Fruit fly (Drosophila melanogaster): ENCODE measurements around the gene CG1907.

The CG1907 gene

DNA sequence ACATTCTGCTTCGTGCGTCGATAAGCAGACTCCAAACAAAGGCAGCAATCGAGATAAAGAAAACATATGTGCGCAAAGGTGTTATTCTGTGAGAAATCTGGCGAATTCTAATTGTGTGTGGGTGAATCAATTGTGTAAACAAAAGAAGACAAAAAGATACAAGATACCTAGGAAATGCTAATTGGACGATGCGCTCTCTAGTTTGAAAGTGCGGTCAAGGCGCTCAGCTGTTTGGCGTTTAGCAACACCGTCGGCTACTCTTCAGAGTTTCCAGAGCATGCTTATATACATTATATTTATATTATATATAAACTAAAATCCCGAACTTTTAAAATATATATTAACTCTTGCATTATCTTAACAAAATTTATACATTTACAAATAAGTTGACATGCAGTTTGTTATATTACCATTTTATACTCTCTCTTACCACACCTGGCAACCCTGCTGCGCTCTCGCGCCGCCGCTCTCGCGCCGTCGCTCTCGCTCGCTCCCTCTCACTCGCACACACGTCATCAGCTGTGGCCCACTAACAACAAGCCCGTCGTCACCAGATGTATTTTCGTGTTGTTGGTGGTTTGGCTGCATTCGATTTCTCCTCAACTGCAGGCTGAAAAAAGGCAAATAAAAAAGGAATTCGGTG is at the start of gene CG1907 (continued):
- TF ChIP-seq hbn (GFP tag; IDR thresholded peaks at IDR 0.05; ENCODE audit: partially characterized antibody) (no peak), Sry-δ (GFP tag; optimal IDR thresholded peaks at IDR 0.05) (peak; percentile 50), bbx (GFP tag; IDR thresholded peaks at IDR 0.05; ENCODE audit: partially characterized antibody) (no peak; the same call in 1 of the 2 replicates), CG1233 (GFP tag; optimal IDR thresholded peaks at IDR 0.05) (peak; percentile 98), CG11093 (GFP tag; IDR thresholded peaks at IDR 0.05) (peak; percentile 96), Sin3A (optimal IDR thresholded peaks at IDR 0.05) (no peak), br (optimal IDR thresholded peaks at IDR 0.05) (no peak), Gug (GFP tag; IDR thresholded peaks at IDR 0.05) (peak; percentile 96), CG11696 (GFP tag; IDR thresholded peaks at IDR 0.05) (peak; percentile 94), C15 (GFP tag; IDR thresholded peaks at IDR 0.05) (peak; percentile 94), Blimp-1 (GFP tag; optimal IDR thresholded peaks at IDR 0.05) (peak; percentile 97), gro (GFP tag; optimal IDR thresholded peaks at IDR 0.05) (peak; percentile 72), CG15073 (GFP tag; optimal IDR thresholded peaks at IDR 0.05) (peak; percentile 79), CG7963 (GFP tag; IDR thresholded peaks at IDR 0.05; ENCODE audit: partially characterized antibody) (no peak), odd (GFP tag; optimal IDR thresholded peaks at IDR 0.05) (peak; percentile 97), caup (GFP tag; optimal IDR thresholded peaks at IDR 0.05; ENCODE audit: severe bottlenecking) (peak; percentile 99), CG14014 (GFP tag; IDR thresholded peaks at IDR 0.05) (peak; percentile 98), Taf1 (GFP tag; IDR thresholded peaks at IDR 0.05) (peak; percentile 96), nau (GFP tag; optimal IDR thresholded peaks at IDR 0.05) (peak; percentile 95), gcm2 (GFP tag; optimal IDR thresholded peaks at IDR 0.05) (peak; percentile 62), Chrac-16 (GFP tag; optimal IDR thresholded peaks at IDR 0.05) (peak; percentile 97), CG6791 (GFP tag; IDR thresholded peaks at IDR 0.05; ENCODE audit: partially characterized antibody) (no peak), sim (GFP tag; IDR thresholded peaks at IDR 0.05) (peak; percentile 98), corto (GFP tag; optimal IDR thresholded peaks at IDR 0.05) (peak; percentile 97), bigmax (GFP tag; optimal IDR thresholded peaks at IDR 0.05) (peak; percentile 58), CG7839 (tag; optimal IDR thresholded peaks at IDR 0.05) (peak; percentile 98), tx (GFP tag; optimal IDR thresholded peaks at IDR 0.05) (peak; percentile 73), her (GFP tag; optimal IDR thresholded peaks at IDR 0.05) (peak; percentile 67), CG10267 (tag; optimal IDR thresholded peaks at IDR 0.05) (peak; percentile 99), E2f2 (GFP tag; IDR thresholded peaks at IDR 0.05) (peak; percentile 93), luna (GFP tag; optimal IDR thresholded peaks at IDR 0.05) (no peak), seq (GFP tag; IDR thresholded peaks at IDR 0.05) (peak; percentile 98), dmrt99B (tag; optimal IDR thresholded peaks at IDR 0.05) (peak; percentile 97), sd (tag; optimal IDR thresholded peaks at IDR 0.05) (peak; percentile 87), pan (optimal IDR thresholded peaks at IDR 0.05) (no peak), pan (GFP tag; optimal IDR thresholded peaks at IDR 0.05 in 1 of 2, IDR thresholded peaks at IDR 0.05 in 1 of 2) (peak in 1 of 2 experiments; percentile 99), Deaf1 (tag; optimal IDR thresholded peaks at IDR 0.05) (peak; percentile 88), CG15696 (tag; optimal IDR thresholded peaks at IDR 0.05) (peak; percentile 98), amos (GFP tag; IDR thresholded peaks at IDR 0.05; ENCODE audit: partially characterized antibody) (no peak), CG12391 (tag; optimal IDR thresholded peaks at IDR 0.05) (peak; percentile 99), CG2202 (tag; optimal IDR thresholded peaks at IDR 0.05) (peak; percentile 97), HLH3B (GFP tag; IDR thresholded peaks at IDR 0.05) (peak; percentile 99), bcd (GFP tag; optimal IDR thresholded peaks at IDR 0.05) (peak; percentile 99), cas (GFP tag; IDR thresholded peaks at IDR 0.05) (peak; percentile 96), Hr3 (GFP tag; optimal IDR thresholded peaks at IDR 0.05) (peak; percentile 98), CG13624 (GFP tag; optimal IDR thresholded peaks at IDR 0.05) (peak; percentile 77), ttk (GFP tag; IDR thresholded peaks at IDR 0.05) (peak; percentile 99), Hr39 (optimal IDR thresholded peaks at IDR 0.05) (no peak), gfzf (GFP tag; optimal IDR thresholded peaks at IDR 0.05) (no peak), ind (GFP tag; optimal IDR thresholded peaks at IDR 0.05) (peak; percentile 98), HHEX (GFP tag; optimal IDR thresholded peaks at IDR 0.05) (peak; percentile 98)
